Worm (Caenorhabditis elegans) whole organism, mixed stage, embryonic: Measurements from ENCODE around the gene C04H5.1.

Experiments
- M03D4.4 ChIP-seq: sonication (generic microtip); optimal IDR thresholded peaks from 2 replicates; lab custom pipeline; 2017; ENCODE audit warnings: mild to moderate bottlenecking, missing genetic modification characterization, missing compliant biosample characterization
- bed-3 ChIP-seq: fragments of 200-800 bp; sonication (Bioruptor generic); optimal IDR thresholded peaks from 3 replicates; lab custom pipeline; 2018; ENCODE audit warnings: mild to moderate bottlenecking, missing genetic modification characterization, moderate library complexity, missing compliant biosample characterization
- blmp-1 ChIP-seq: fragments of 150-350 bp; optimal IDR thresholded peaks from 2 replicates; lab custom pipeline; 2014; ENCODE audit warnings: missing biosample characterization, missing genetic modification characterization
- ceh-39 ChIP-seq: fragments of 150-350 bp; optimal IDR thresholded peaks from 2 replicates; lab custom pipeline; 2014; ENCODE audit warnings: missing biosample characterization, missing genetic modification characterization
- ceh-43 ChIP-seq: fragments of 200-800 bp; sonication (Bioruptor generic); optimal IDR thresholded peaks from 2 replicates; lab custom pipeline; 2018; ENCODE audit warnings: mild to moderate bottlenecking, missing genetic modification characterization, moderate library complexity, missing compliant biosample characterization
- ceh-83 ChIP-seq: fragments of 200-800 bp; sonication (Bioruptor generic); optimal IDR thresholded peaks from 2 replicates; lab custom pipeline; 2018; ENCODE audit warnings: mild to moderate bottlenecking, missing genetic modification characterization, missing compliant biosample characterization
- ces-1 ChIP-seq: fragments of 150-350 bp; optimal IDR thresholded peaks from 2 replicates; lab custom pipeline; 2014; ENCODE audit warnings: missing biosample characterization, missing genetic modification reagents, missing genetic modification characterization
- cnd-1 ChIP-seq: fragments of 200-800 bp; sonication (Bioruptor generic); optimal IDR thresholded peaks from 2 replicates; lab custom pipeline; 2018; ENCODE audit warnings: mild to moderate bottlenecking, missing genetic modification characterization, missing compliant biosample characterization
- drap-1 ChIP-seq: fragments of 200-800 bp; sonication (Bioruptor generic); optimal IDR thresholded peaks from 3 replicates; lab custom pipeline; 2018; ENCODE audit warnings: mild to moderate bottlenecking, missing genetic modification characterization, missing compliant biosample characterization
- elt-1 ChIP-seq: sonication (generic microtip); optimal IDR thresholded peaks from 2 replicates; lab custom pipeline; 2017; ENCODE audit warnings: missing genetic modification characterization, mild to moderate bottlenecking, missing compliant biosample characterization, antibody characterized with exemption, moderate library complexity, borderline replicate concordance; ENCODE audit not compliant: insufficient read depth
- flh-1 ChIP-seq: fragments of 200-800 bp; sonication (Bioruptor generic); optimal IDR thresholded peaks from 2 replicates; lab custom pipeline; 2018; ENCODE audit warnings: mild to moderate bottlenecking, missing genetic modification characterization, moderate library complexity, missing compliant biosample characterization
- ham-2 ChIP-seq: fragments of 200-800 bp; sonication (Bioruptor generic); optimal IDR thresholded peaks from 2 replicates; lab custom pipeline; 2018; ENCODE audit warnings: mild to moderate bottlenecking, missing genetic modification characterization, missing compliant biosample characterization
- hlh-1 ChIP-seq: fragments of 150-350 bp; optimal IDR thresholded peaks from 2 replicates; lab custom pipeline; 2014; ENCODE audit warnings: missing biosample characterization, missing genetic modification reagents, missing genetic modification characterization
- lin-13 ChIP-seq: fragments of 150-350 bp; optimal IDR thresholded peaks from 2 replicates; lab custom pipeline; 2014; ENCODE audit warnings: missing biosample characterization, missing genetic modification characterization
- lin-32 ChIP-seq: fragments of 200-800 bp; sonication (Bioruptor generic); optimal IDR thresholded peaks from 2 replicates; lab custom pipeline; 2018; ENCODE audit warnings: mild to moderate bottlenecking, missing genetic modification characterization, missing compliant biosample characterization
- lsy-2 ChIP-seq: fragments of 150-350 bp; optimal IDR thresholded peaks from 2 replicates; lab custom pipeline; 2014; ENCODE audit warnings: missing biosample characterization, missing genetic modification characterization
- mab-5 ChIP-seq: fragments of 150-350 bp; optimal IDR thresholded peaks from 2 replicates; lab custom pipeline; 2014; ENCODE audit warnings: missing biosample characterization, missing genetic modification characterization
- mls-2 ChIP-seq: sonication (generic microtip); optimal IDR thresholded peaks from 2 replicates; lab custom pipeline; 2016; ENCODE audit warnings: mild to moderate bottlenecking, missing genetic modification characterization, moderate library complexity, missing compliant biosample characterization
- nhr-2 ChIP-seq: fragments of 150-350 bp; optimal IDR thresholded peaks from 2 replicates; lab custom pipeline; 2014; ENCODE audit warnings: missing biosample characterization, missing genetic modification characterization
- nhr-237 ChIP-seq: fragments of 150-350 bp; optimal IDR thresholded peaks from 2 replicates; lab custom pipeline; 2014; ENCODE audit warnings: missing biosample characterization, missing genetic modification characterization
- nhr-28 ChIP-seq: fragments of 150-350 bp; optimal IDR thresholded peaks from 2 replicates; lab custom pipeline; 2014; ENCODE audit warnings: missing biosample characterization, missing genetic modification characterization
- nhr-76 ChIP-seq: sonication (generic microtip); optimal IDR thresholded peaks from 2 replicates; lab custom pipeline; 2017; ENCODE audit warnings: missing biosample characterization, missing genetic modification characterization
- pha-4 ChIP-seq: fragments of 150-350 bp; optimal IDR thresholded peaks from 2 replicates; lab custom pipeline; 2018; ENCODE audit warnings: missing biosample characterization, missing genetic modification reagents, missing genetic modification characterization
- sem-2 ChIP-seq: fragments of 200-800 bp; sonication (Bioruptor generic); optimal IDR thresholded peaks from 2 replicates; lab custom pipeline; 2018; ENCODE audit warnings: mild to moderate bottlenecking, missing genetic modification characterization, missing compliant biosample characterization
- snpc-4 ChIP-seq: fragments of 150-350 bp; optimal IDR thresholded peaks from 2 replicates; lab custom pipeline; 2014; ENCODE audit warnings: missing biosample characterization, missing genetic modification characterization
- sptf-1 ChIP-seq: sonication (generic microtip); optimal IDR thresholded peaks from 2 replicates; lab custom pipeline; 2017; ENCODE audit warnings: mild to moderate bottlenecking, missing genetic modification characterization, moderate library complexity, missing compliant biosample characterization
- tbx-8 ChIP-seq: fragments of 200-800 bp; sonication (Bioruptor generic); optimal IDR thresholded peaks from 2 replicates; lab custom pipeline; 2018; ENCODE audit warnings: mild to moderate bottlenecking, missing genetic modification characterization, moderate library complexity, missing compliant biosample characterization
- unc-120 ChIP-seq: sonication (generic microtip); optimal IDR thresholded peaks from 2 replicates; lab custom pipeline; 2017; ENCODE audit warnings: missing genetic modification characterization, missing compliant biosample characterization; ENCODE audit not compliant: poor library complexity, severe bottlenecking
- unc-39 ChIP-seq: fragments of 150-350 bp; optimal IDR thresholded peaks from 2 replicates; lab custom pipeline; 2014; ENCODE audit warnings: missing biosample characterization, missing genetic modification characterization
- unc-62 ChIP-seq: fragments of 150-350 bp; optimal IDR thresholded peaks from 2 replicates; lab custom pipeline; 2014; ENCODE audit warnings: missing biosample characterization, missing genetic modification reagents, missing genetic modification characterization
- zip-8 ChIP-seq: fragments of 150-350 bp; optimal IDR thresholded peaks from 2 replicates; lab custom pipeline; 2014; ENCODE audit warnings: missing biosample characterization, missing genetic modification characterization
- ztf-11 ChIP-seq: fragments of 150-350 bp; optimal IDR thresholded peaks from 2 replicates; lab custom pipeline; 2014; ENCODE audit warnings: missing biosample characterization, missing genetic modification characterization

The C04H5.1 gene

ce11 chrII:14534000-14534399 is at the start of gene C04H5.1:
TSS of gene C04H5.1 (plus strand) at chrII:14534300.
- no peak for TF ChIP-seq mls-2 (tag; lab: Kevin White, UChicago)
- TF ChIP-seq ceh-83 (GFP tag; lab: Kevin White, UChicago) = no peak
- no peak for TF ChIP-seq cnd-1
- no peak for TF ChIP-seq ztf-11
- no peak for TF ChIP-seq unc-39
- TF ChIP-seq bed-3 (GFP tag; lab: Kevin White, UChicago) = no peak
- TF ChIP-seq sem-2 (GFP tag; lab: Kevin White, UChicago) = no peak
- TF ChIP-seq lin-13 = no peak
- no peak for TF ChIP-seq sptf-1
- TF ChIP-seq mab-5 = no peak
- TF ChIP-seq lin-32 (GFP tag; lab: Kevin White, UChicago) = no peak
- TF ChIP-seq M03D4.4 (tag; lab: Kevin White, UChicago) = no peak
- TF ChIP-seq nhr-76 (tag; lab: Kevin White, UChicago) = no peak
- no peak for TF ChIP-seq ham-2 (GFP tag; lab: Kevin White, UChicago)
- TF ChIP-seq lsy-2 (tag; lab: Kevin White, UChicago) = no peak
- TF ChIP-seq unc-62 (GFP tag; lab: Kevin White, UChicago) = no peak
- no peak for TF ChIP-seq flh-1

ce11 chrII:14488661-14489060 is 45.4 kb upstream of the C04H5.1 start, which contains the start of gene usp-14:
TSS of gene usp-14 (minus strand) at chrII:14488688.
- TF ChIP-seq sem-2 (GFP tag; lab: Kevin White, UChicago) (no peak), unc-120 (tag; lab: Kevin White, UChicago) (peak; percentile 30), lin-13 (peak; percentile 41)

DNA sequence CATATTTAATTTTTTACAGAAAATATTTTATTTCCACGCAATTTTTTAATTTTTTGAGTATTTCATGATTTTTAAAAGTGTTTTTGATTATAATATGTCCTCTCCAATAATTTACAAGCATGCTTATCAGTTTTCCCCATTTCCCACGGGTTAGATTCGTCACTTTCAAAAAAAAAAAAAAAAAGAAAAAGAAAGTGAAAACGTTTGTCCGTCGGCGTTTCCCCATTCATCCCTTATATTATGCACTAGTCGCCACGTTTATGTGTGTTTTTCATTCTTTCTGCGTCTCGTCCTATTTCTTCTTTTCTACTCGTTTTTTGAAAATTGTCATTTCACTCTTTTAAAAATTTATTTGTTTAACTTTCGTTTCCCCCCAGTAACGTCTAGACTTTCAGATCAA is 44.7 kb upstream of the C04H5.1 start, which contains the start of gene vnut-1:
Gene vnut-1 (plus strand): TSS at position 396 of the 400 bp plus-strand sequence.
- TF ChIP-seq nhr-2 (no peak), blmp-1 (tag; lab: Kevin White, UChicago) (peak; percentile 58)

DNA sequence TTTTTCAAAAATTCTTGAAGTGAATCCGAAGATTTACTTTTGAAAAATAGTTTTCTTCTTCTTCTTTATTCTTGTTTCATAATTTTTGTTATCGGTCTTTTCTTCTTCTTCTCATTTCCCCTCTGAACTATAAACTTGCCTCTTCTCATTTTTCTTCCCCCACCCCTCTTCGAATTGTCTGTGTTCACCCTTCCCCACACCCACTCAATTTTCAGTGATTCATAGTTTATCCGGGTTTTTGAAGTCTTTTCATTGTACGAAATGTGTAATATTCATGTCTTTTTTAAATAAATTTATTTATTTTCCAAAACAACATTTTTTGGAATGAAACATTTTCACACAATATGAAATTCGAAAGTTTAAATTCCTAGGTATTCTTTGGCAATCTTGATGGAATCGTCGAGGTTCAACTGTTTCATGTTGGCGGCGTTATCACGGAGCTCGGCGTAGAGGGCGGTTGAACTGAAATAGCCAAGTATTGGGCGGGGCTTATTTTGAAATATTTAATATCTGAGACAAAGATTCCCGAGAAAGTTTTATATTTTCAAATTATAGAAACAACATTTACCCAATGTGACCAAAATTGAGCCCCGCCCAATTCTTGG is 41.4 kb upstream of the C04H5.1 start:
- no peak for TF ChIP-seq ceh-43 (GFP tag; lab: Kevin White, UChicago)
- TF ChIP-seq bed-3 (GFP tag; lab: Kevin White, UChicago) = no peak
- no peak for TF ChIP-seq pha-4 (tag; lab: Kevin White, UChicago)
- TF ChIP-seq tbx-8 (GFP tag; lab: Kevin White, UChicago) = no peak
- TF ChIP-seq sem-2 (GFP tag; lab: Kevin White, UChicago) = no peak
- TF ChIP-seq ztf-11 = no peak

DNA sequence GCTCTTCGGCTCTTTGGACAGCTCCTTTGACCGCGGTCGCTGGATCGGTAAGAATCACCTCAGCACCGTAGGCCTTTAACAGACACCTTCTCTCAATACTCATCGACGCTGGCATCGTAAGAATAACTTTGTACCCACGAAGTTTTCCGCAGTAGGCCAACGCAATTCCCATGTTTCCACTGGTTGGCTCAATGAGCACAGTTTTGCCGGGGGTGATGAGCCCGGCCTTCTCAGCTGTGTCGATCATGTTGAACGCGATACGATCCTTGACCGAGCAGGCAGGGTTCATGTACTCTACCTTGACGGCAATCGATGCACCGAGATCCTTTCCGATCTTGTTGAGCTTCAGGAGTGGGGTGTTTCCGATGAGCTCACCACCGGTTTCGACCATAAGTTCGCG is 40.1 kb upstream of the C04H5.1 start:
- no peak for TF ChIP-seq pha-4 (tag; lab: Kevin White, UChicago)
- no peak for TF ChIP-seq zip-8 (tag; lab: Kevin White, UChicago)
- TF ChIP-seq hlh-1 (tag; lab: Kevin White, UChicago) = no peak
- no peak for TF ChIP-seq nhr-76 (tag; lab: Kevin White, UChicago)
- no peak for TF ChIP-seq ceh-39 (tag; lab: Kevin White, UChicago)
- TF ChIP-seq snpc-4 (tag; lab: Kevin White, UChicago) = no peak
- TF ChIP-seq elt-1 (tag; lab: Kevin White, UChicago) = no peak
- TF ChIP-seq lsy-2 (tag; lab: Kevin White, UChicago) = no peak
- TF ChIP-seq lin-13 = no peak
- no peak for TF ChIP-seq M03D4.4 (tag; lab: Kevin White, UChicago)
- no peak for TF ChIP-seq ces-1
- TF ChIP-seq mls-2 (tag; lab: Kevin White, UChicago) = no peak
- TF ChIP-seq ham-2 (GFP tag; lab: Kevin White, UChicago) = no peak
- no peak for TF ChIP-seq unc-39

DNA sequence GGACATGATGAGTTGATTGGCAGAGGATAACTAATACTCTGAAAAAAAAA is 39.9 kb upstream of the C04H5.1 start, which contains the start of gene cysl-2:
Gene cysl-2 (minus strand): TSS at position 38 of the 50 bp plus-strand sequence.
- TF ChIP-seq elt-1 (tag; lab: Kevin White, UChicago) (no peak), nhr-2 (no peak), ham-2 (GFP tag; lab: Kevin White, UChicago) (no peak), hlh-1 (tag; lab: Kevin White, UChicago) (no peak), flh-1 (no peak), snpc-4 (tag; lab: Kevin White, UChicago) (no peak), drap-1 (no peak), nhr-237 (tag; lab: Kevin White, UChicago) (no peak), cnd-1 (no peak), ces-1 (no peak), lin-32 (GFP tag; lab: Kevin White, UChicago) (no peak), ceh-39 (tag; lab: Kevin White, UChicago) (no peak), ceh-43 (GFP tag; lab: Kevin White, UChicago) (no peak), nhr-28 (tag; lab: Kevin White, UChicago) (no peak), unc-120 (tag; lab: Kevin White, UChicago) (no peak)
- TF ChIP-seq, all 35 proteins: peak for 0
